Worm (Caenorhabditis elegans): ENCODE results near the gene tomm-70.

Gene tomm-70

DNA sequence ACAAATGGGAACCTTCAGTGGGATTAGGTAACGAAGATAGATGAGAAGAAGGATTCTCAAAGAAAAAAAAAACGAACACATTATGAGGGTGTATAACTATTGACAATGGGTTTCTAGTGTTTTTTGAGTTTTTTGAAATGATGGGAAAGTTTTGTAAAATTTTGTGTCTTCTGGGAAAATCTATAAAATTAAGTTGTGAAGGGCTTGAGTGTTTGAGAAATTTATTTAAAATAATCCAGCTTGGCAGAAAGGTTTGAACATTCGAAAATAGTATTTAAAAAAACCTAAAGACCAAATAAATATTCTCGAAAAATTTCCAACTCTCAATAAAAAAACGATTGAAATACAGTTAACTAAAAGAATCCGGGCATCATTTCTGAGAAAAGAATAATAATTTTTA is 9.3 kb downstream of the tomm-70 start:
- TF ChIP-seq tra-4 (tag; optimal IDR thresholded peaks at IDR 0.05) (no peak), F13C5.2 (tag; optimal IDR thresholded peaks at IDR 0.05) (no peak), sea-1 (GFP tag; conservative IDR thresholded peaks at IDR 0.05) (no peak), hmbx-1 (tag; optimal IDR thresholded peaks at IDR 0.05) (no peak), hmg-4 (GFP tag; optimal IDR thresholded peaks at IDR 0.05) (no peak), hnd-1 (tag; optimal IDR thresholded peaks at IDR 0.05) (no peak), ets-7 (tag; optimal IDR thresholded peaks at IDR 0.05) (no peak), ceh-13 (GFP tag; optimal IDR thresholded peaks at IDR 0.05) (no peak), flt-1 (GFP tag; IDR thresholded peaks at IDR 0.05) (no peak)

DNA sequence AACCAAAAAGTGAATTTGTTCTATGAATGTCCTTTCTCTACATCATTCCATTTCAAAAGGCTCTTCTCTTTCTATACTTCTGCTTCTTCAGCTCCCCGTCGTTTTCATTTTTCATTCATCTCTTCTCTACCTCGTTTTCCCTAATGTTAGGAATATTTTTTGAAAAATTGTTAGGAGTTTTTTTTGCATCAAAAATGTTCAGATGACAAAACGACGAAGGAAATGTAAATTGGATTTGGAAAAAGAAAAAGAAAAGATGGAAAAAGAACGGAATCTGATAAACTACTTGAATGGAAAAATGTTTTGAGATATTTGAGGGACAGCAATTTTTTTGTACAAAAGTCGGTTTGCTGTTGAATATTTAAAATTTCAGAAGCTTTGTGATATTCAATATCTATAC is 9.8 kb downstream of the tomm-70 start:
- TF ChIP-seq hnd-1 (tag; optimal IDR thresholded peaks at IDR 0.05) = no peak
- no peak for TF ChIP-seq B0310.2 (tag; optimal IDR thresholded peaks at IDR 0.05)
- TF ChIP-seq flt-1 (GFP tag; IDR thresholded peaks at IDR 0.05) = no peak
- TF ChIP-seq scrt-1 (GFP tag; IDR thresholded peaks at IDR 0.05) = no peak
- TF ChIP-seq hmg-4 (GFP tag; optimal IDR thresholded peaks at IDR 0.05) = no peak

- TF ChIP-seq tra-4 (tag; optimal IDR thresholded peaks at IDR 0.05) (no peak), flt-1 (GFP tag; IDR thresholded peaks at IDR 0.05) (no peak), tbx-37 (GFP tag; conservative IDR thresholded peaks at IDR 0.05) (no peak), hnd-1 (tag; optimal IDR thresholded peaks at IDR 0.05) (no peak)
Observed at ce11 chrIII:8743796-8744404, 10.7 kb downstream of the tomm-70 start, which contains the start of gene ZK370.6. TSS of gene ZK370.6 (minus strand) at chrIII:8743846.

- TF ChIP-seq aly-1 (tag; optimal IDR thresholded peaks at IDR 0.05) (no peak), scrt-1 (GFP tag; IDR thresholded peaks at IDR 0.05) (no peak), tbx-37 (GFP tag; conservative IDR thresholded peaks at IDR 0.05) (no peak), ceh-36 (tag; optimal IDR thresholded peaks at IDR 0.05) (no peak), sea-1 (GFP tag; conservative IDR thresholded peaks at IDR 0.05) (no peak), B0310.2 (tag; optimal IDR thresholded peaks at IDR 0.05) (no peak), flt-1 (GFP tag; IDR thresholded peaks at IDR 0.05) (no peak), hnd-1 (tag; optimal IDR thresholded peaks at IDR 0.05) (no peak)
Observed at ce11 chrIII:8742584-8742983, 12.0 kb downstream of the tomm-70 start.

DNA sequence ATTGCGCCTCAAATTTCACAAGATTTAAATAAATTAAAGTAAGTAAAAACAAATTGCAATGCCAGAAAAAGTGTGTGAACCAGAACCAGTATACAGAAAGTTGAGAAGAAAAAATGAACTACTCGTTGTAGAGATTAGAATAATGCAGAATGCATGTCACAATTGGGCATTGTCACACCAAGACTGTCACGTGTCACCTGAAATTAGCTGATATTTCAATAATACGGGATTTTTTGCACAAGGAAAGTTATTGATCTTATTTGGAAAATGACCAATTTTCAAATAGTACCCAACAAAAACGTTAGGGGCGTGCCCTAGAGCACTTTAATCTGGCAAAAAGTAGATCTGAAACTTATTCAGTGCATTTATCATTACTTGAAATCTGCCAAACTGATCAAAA is 12.6 kb downstream of the tomm-70 start:
- TF ChIP-seq ama-1 (optimal IDR thresholded peaks at IDR 0.05) = no peak
- TF ChIP-seq pes-1 (GFP tag; IDR thresholded peaks at IDR 0.05) = no peak
- TF ChIP-seq ets-7 (tag; optimal IDR thresholded peaks at IDR 0.05) = no peak
- TF ChIP-seq sea-1 (GFP tag; conservative IDR thresholded peaks at IDR 0.05) = no peak
- no peak for TF ChIP-seq hmg-4 (GFP tag; optimal IDR thresholded peaks at IDR 0.05)
- no peak for TF ChIP-seq tbx-37 (GFP tag; conservative IDR thresholded peaks at IDR 0.05)
- no peak for TF ChIP-seq aly-1 (tag; optimal IDR thresholded peaks at IDR 0.05)
- TF ChIP-seq tra-4 (tag; optimal IDR thresholded peaks at IDR 0.05) = no peak
- no peak for TF ChIP-seq hmbx-1 (tag; optimal IDR thresholded peaks at IDR 0.05)
- no peak for TF ChIP-seq B0310.2 (tag; optimal IDR thresholded peaks at IDR 0.05)
- TF ChIP-seq tbx-11 (GFP tag; IDR thresholded peaks at IDR 0.05) = no peak
- no peak for TF ChIP-seq ceh-36 (tag; optimal IDR thresholded peaks at IDR 0.05)
- no peak for TF ChIP-seq F13C5.2 (tag; optimal IDR thresholded peaks at IDR 0.05)
- no peak for TF ChIP-seq flt-1 (GFP tag; IDR thresholded peaks at IDR 0.05)
- TF ChIP-seq hnd-1 (tag; optimal IDR thresholded peaks at IDR 0.05) = no peak
- TF ChIP-seq scrt-1 (GFP tag; IDR thresholded peaks at IDR 0.05) = no peak

DNA sequence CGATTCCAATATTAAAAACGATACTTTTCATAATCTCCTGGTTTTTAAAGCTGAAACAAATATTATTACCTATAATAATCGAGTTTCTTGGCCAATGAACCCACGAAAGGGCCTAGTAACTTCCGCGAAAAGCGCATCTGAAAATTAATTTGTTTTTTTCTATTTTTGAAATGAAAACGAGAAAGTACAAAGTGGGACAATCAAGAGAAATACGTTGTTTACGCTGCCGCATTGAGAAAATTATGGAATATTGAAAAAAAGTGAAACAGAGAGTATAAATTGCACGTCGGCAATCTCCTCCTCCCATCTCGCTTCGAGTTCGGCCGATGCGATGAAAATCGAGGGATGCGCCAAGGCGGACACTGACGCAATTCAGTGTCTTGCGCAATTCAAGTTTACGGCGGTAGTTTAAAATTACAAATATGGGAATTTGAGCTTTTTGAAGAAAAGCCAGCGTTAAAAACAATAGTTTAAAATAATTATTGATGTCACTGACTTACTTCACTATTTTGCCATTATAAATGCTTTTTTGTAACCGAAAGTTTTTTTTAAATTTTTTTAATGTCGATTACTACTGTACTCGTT is 13.2 kb downstream of the tomm-70 start, which contains the start of gene pdhk-2:
pdhk-2 (minus strand) TSS at position 137 of the 585 bp plus-strand sequence.
- TF ChIP-seq ama-1 (optimal IDR thresholded peaks at IDR 0.05) (no peak), hmg-4 (GFP tag; optimal IDR thresholded peaks at IDR 0.05) (no peak), ets-7 (tag; optimal IDR thresholded peaks at IDR 0.05) (peak; percentile 52), hmbx-1 (tag; optimal IDR thresholded peaks at IDR 0.05) (no peak), sea-1 (GFP tag; conservative IDR thresholded peaks at IDR 0.05) (peak; percentile 30; the same call in 1 of the 2 replicates), F13C5.2 (tag; optimal IDR thresholded peaks at IDR 0.05) (peak; percentile 93), ceh-36 (tag; optimal IDR thresholded peaks at IDR 0.05) (no peak), pes-1 (GFP tag; IDR thresholded peaks at IDR 0.05) (peak; percentile 68; the same call in 1 of the 2 replicates), aly-1 (tag; optimal IDR thresholded peaks at IDR 0.05) (peak; percentile 58), tbx-37 (GFP tag; conservative IDR thresholded peaks at IDR 0.05) (peak; percentile 63), B0310.2 (tag; optimal IDR thresholded peaks at IDR 0.05) (no peak), tra-4 (tag; optimal IDR thresholded peaks at IDR 0.05) (no peak), scrt-1 (GFP tag; IDR thresholded peaks at IDR 0.05) (peak; percentile 70; the same call in 1 of the 2 replicates), hnd-1 (tag; optimal IDR thresholded peaks at IDR 0.05) (peak; percentile 11), flt-1 (GFP tag; IDR thresholded peaks at IDR 0.05) (peak; percentile 63), ceh-13 (GFP tag; optimal IDR thresholded peaks at IDR 0.05) (no peak), tbx-11 (GFP tag; IDR thresholded peaks at IDR 0.05) (0 out of 2 replicates have a peak, but pooled peaks have one; percentile 54)

ce11 chrIII:8739786-8740185 is 14.8 kb downstream of the tomm-70 start:
- TF ChIP-seq ets-7 (tag; optimal IDR thresholded peaks at IDR 0.05) (no peak), tra-4 (tag; optimal IDR thresholded peaks at IDR 0.05) (no peak), tbx-37 (GFP tag; conservative IDR thresholded peaks at IDR 0.05) (no peak), hnd-1 (tag; optimal IDR thresholded peaks at IDR 0.05) (no peak), aly-1 (tag; optimal IDR thresholded peaks at IDR 0.05) (no peak), ama-1 (optimal IDR thresholded peaks at IDR 0.05) (no peak), hmg-4 (GFP tag; optimal IDR thresholded peaks at IDR 0.05) (no peak), ceh-13 (GFP tag; optimal IDR thresholded peaks at IDR 0.05) (no peak), pes-1 (GFP tag; IDR thresholded peaks at IDR 0.05) (no peak), B0310.2 (tag; optimal IDR thresholded peaks at IDR 0.05) (no peak), ceh-36 (tag; optimal IDR thresholded peaks at IDR 0.05) (no peak), sea-1 (GFP tag; conservative IDR thresholded peaks at IDR 0.05) (no peak), flt-1 (GFP tag; IDR thresholded peaks at IDR 0.05) (no peak), hmbx-1 (tag; optimal IDR thresholded peaks at IDR 0.05) (no peak), tbx-11 (GFP tag; IDR thresholded peaks at IDR 0.05) (no peak)
